Comparison of ENCODE assay signal across 1 worm cellular context in genomic region chrV:11798320-11798719, ce11.
TF ChIP-seq lines count a peak whose summit lies in the region.

No protein-coding gene starts in this region.

TF ChIP-seq in whole organism, L1 larva, 84 proteins besides CTCF, POLR2A, EP300 and RAD21 (continued from another document):
- TF ChIP-seq nhr-20 (tag; optimal IDR thresholded peaks at IDR 0.05; lab: Kevin White, UChicago) (peak; percentile 67), nhr-77 (tag; optimal IDR thresholded peaks at IDR 0.05; lab: Kevin White, UChicago) (no peak), unc-130 (tag; optimal IDR thresholded peaks at IDR 0.05; lab: Kevin White, UChicago) (no peak), egl-27 (tag; optimal IDR thresholded peaks at IDR 0.05; lab: Kevin White, UChicago) (no peak), snu-23 (GFP tag; optimal IDR thresholded peaks at IDR 0.05; lab: Kevin White, UChicago) (peak; percentile 21), nhr-19 (GFP tag; conservative IDR thresholded peaks at IDR 0.05; lab: Robert Waterston, UW) (peak; percentile 26; the same call in 1 of the 2 replicates), elt-2 (tag; optimal IDR thresholded peaks at IDR 0.05; lab: Kevin White, UChicago) (no peak), pag-3 (tag; optimal IDR thresholded peaks at IDR 0.05; lab: Kevin White, UChicago; ENCODE audit: borderline replicate concordance, insufficient read depth) (peak; percentile 77), rnt-1 (tag; optimal IDR thresholded peaks at IDR 0.05; lab: Kevin White, UChicago) (no peak), sptf-1 (tag; optimal IDR thresholded peaks at IDR 0.05; lab: Kevin White, UChicago) (no peak), lir-3 (tag; optimal IDR thresholded peaks at IDR 0.05; lab: Kevin White, UChicago; ENCODE audit: poor library complexity) (peak; percentile 20), lin-15B (tag; optimal IDR thresholded peaks at IDR 0.05; lab: Kevin White, UChicago) (no peak), skn-1 (tag; optimal IDR thresholded peaks at IDR 0.05; lab: Kevin White, UChicago) (no peak), irx-1 (tag; optimal IDR thresholded peaks at IDR 0.05; lab: Kevin White, UChicago) (no peak), jun-1 (tag; optimal IDR thresholded peaks at IDR 0.05; lab: Kevin White, UChicago) (no peak), nhr-90 (tag; optimal IDR thresholded peaks at IDR 0.05; lab: Kevin White, UChicago; ENCODE audit: poor library complexity) (no peak), hpl-2 (GFP tag; optimal IDR thresholded peaks at IDR 0.05; lab: Kevin White, UChicago) (no peak), nhr-84 (tag; optimal IDR thresholded peaks at IDR 0.05; lab: Kevin White, UChicago) (no peak), nhr-28 (tag; optimal IDR thresholded peaks at IDR 0.05; lab: Kevin White, UChicago) (no peak), tbx-2 (tag; optimal IDR thresholded peaks at IDR 0.05; lab: Kevin White, UChicago) (no peak), C16A3.4 (tag; optimal IDR thresholded peaks at IDR 0.05; lab: Kevin White, UChicago) (no peak), alr-1 (tag; optimal IDR thresholded peaks at IDR 0.05; lab: Kevin White, UChicago; ENCODE audit: borderline replicate concordance) (no peak), sox-4 (tag; optimal IDR thresholded peaks at IDR 0.05; lab: Kevin White, UChicago) (no peak), ets-5 (GFP tag; IDR thresholded peaks at IDR 0.05; lab: Robert Waterston, UW) (no peak), C04F5.9 (tag; optimal IDR thresholded peaks at IDR 0.05; lab: Kevin White, UChicago) (no peak), mep-1 (tag; optimal IDR thresholded peaks at IDR 0.05; lab: Kevin White, UChicago) (no peak)
TF ChIP-seq in whole organism, L1 larva: peak in this region for 11.
